Worm (Caenorhabditis elegans): ENCODE measurements around the gene str-39.

DNA sequence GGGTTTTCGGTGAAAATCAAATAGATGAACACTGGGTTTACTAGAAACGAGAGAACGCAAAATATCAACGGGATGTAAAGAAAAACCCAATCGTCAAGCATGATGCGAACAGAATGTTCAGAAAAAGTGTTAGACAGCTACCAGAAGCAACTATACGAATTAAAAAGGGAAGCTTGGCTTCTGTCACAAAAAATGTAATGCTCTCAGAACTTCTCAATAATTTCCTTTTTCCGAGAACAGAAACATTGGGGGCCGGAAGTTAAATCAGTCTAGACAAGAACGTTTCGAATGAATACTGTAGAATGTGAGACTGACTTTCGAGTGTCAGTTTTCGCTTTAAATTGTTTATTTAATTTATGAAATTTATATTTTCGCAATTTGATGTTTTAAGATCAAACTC is 20.0 kb downstream of the str-39 start, which contains the start of gene srj-54:
- no peak for TF ChIP-seq unc-62 (GFP tag; optimal IDR thresholded peaks at IDR 0.05)
- TF ChIP-seq nhr-237 (tag; optimal IDR thresholded peaks at IDR 0.05): no peak
- no peak for TF ChIP-seq pha-4 (tag; optimal IDR thresholded peaks at IDR 0.05)
- TF ChIP-seq mab-5 (tag; optimal IDR thresholded peaks at IDR 0.05): no peak
- no peak for TF ChIP-seq blmp-1 (tag; optimal IDR thresholded peaks at IDR 0.05)
- TF ChIP-seq nhr-76 (tag; optimal IDR thresholded peaks at IDR 0.05): no peak
- TF ChIP-seq ham-2 (GFP tag; optimal IDR thresholded peaks at IDR 0.05): no peak
- TF ChIP-seq ces-1 (GFP tag; optimal IDR thresholded peaks at IDR 0.05): no peak
- no peak for TF ChIP-seq lin-32 (GFP tag; optimal IDR thresholded peaks at IDR 0.05)
- no peak for TF ChIP-seq hlh-1 (tag; optimal IDR thresholded peaks at IDR 0.05)
- TF ChIP-seq mep-1 (tag; optimal IDR thresholded peaks at IDR 0.05): no peak
- no peak for TF ChIP-seq elt-3 (tag; optimal IDR thresholded peaks at IDR 0.05)
- no peak for TF ChIP-seq unc-39 (tag; optimal IDR thresholded peaks at IDR 0.05)

Measured in whole organism, mixed stage, embryonic.